Worm (Caenorhabditis elegans): Measurements from ENCODE around the gene Y24F12A.1.

Y24F12A.1 gene

ce11 chrIV:11625482-11625881 is 20.4 kb downstream of the Y24F12A.1 start, which contains the start of gene lys-5:
Gene lys-5 (minus strand): TSS chrIV:11625582.
- TF ChIP-seq fkh-10 (GFP tag; optimal IDR thresholded peaks at IDR 0.05) (no peak), elt-2 (tag; optimal IDR thresholded peaks at IDR 0.05) (peak; percentile 7)

- TF ChIP-seq egl-5 (tag; optimal IDR thresholded peaks at IDR 0.05) (no peak), elt-2 (tag; optimal IDR thresholded peaks at IDR 0.05) (peak; percentile 7), fkh-10 (GFP tag; optimal IDR thresholded peaks at IDR 0.05) (no peak), ztf-11 (tag; optimal IDR thresholded peaks at IDR 0.05) (no peak), nhr-76 (tag; optimal IDR thresholded peaks at IDR 0.05) (no peak), ceh-28 (tag; optimal IDR thresholded peaks at IDR 0.05) (no peak), nhr-28 (tag; optimal IDR thresholded peaks at IDR 0.05) (no peak), daf-12 (tag; optimal IDR thresholded peaks at IDR 0.05) (no peak), nfya-1 (tag; optimal IDR thresholded peaks at IDR 0.05; ENCODE audit: insufficient read depth) (no peak), pqm-1 (tag; optimal IDR thresholded peaks at IDR 0.05) (peak; percentile 29)
Observed at ce11 chrIV:11627847-11628246, 22.8 kb downstream of the Y24F12A.1 start, which contains the start of gene lys-6. Gene lys-6 (minus strand): TSS chrIV:11627947.

- TF ChIP-seq pha-4 (tag; optimal IDR thresholded peaks at IDR 0.05), result no peak
Observed at ce11 chrIV:11631750-11632149, 26.7 kb downstream of the Y24F12A.1 start, which contains the start of gene F58B3.4. Gene F58B3.4 (minus strand): TSS chrIV:11631850.

ce11 chrIV:11635437-11636408 is 30.7 kb downstream of the Y24F12A.1 start, which contains the start of gene mars-1:
Gene mars-1 (minus strand): TSS chrIV:11635487.
- no peak for TF ChIP-seq zag-1 (tag; optimal IDR thresholded peaks at IDR 0.05)
- peak; percentile 58 for TF ChIP-seq nfya-1 (tag; optimal IDR thresholded peaks at IDR 0.05; ENCODE audit: insufficient read depth)
- no peak for TF ChIP-seq eor-1 (tag; optimal IDR thresholded peaks at IDR 0.05)
- peak; percentile 18 for TF ChIP-seq snpc-4 (tag; optimal IDR thresholded peaks at IDR 0.05)
- no peak for TF ChIP-seq egl-27 (tag; optimal IDR thresholded peaks at IDR 0.05)
- no peak for TF ChIP-seq nhr-28 (tag; optimal IDR thresholded peaks at IDR 0.05)
- peak; percentile 80 for TF ChIP-seq lin-15B (tag; optimal IDR thresholded peaks at IDR 0.05)
- peak; percentile 10 for TF ChIP-seq hmg-11 (tag; optimal IDR thresholded peaks at IDR 0.05)
- TF ChIP-seq nhr-25 (tag; optimal IDR thresholded peaks at IDR 0.05), result peak; percentile 61
- peak; percentile 25 for TF ChIP-seq fkh-10 (GFP tag; optimal IDR thresholded peaks at IDR 0.05)
- TF ChIP-seq nhr-43 (tag; optimal IDR thresholded peaks at IDR 0.05; ENCODE audit: poor library complexity, severe bottlenecking), result peak; percentile 31
- TF ChIP-seq elt-2 (tag; optimal IDR thresholded peaks at IDR 0.05), result peak; percentile 32
- TF ChIP-seq nhr-11 (tag; optimal IDR thresholded peaks at IDR 0.05), result peak; percentile 34
- peak; percentile 56 for TF ChIP-seq nhr-23 (tag; optimal IDR thresholded peaks at IDR 0.05)
- TF ChIP-seq lsy-12 (tag; optimal IDR thresholded peaks at IDR 0.05), result peak; percentile 22
- TF ChIP-seq pha-4 (tag; optimal IDR thresholded peaks at IDR 0.05), result peak; percentile 76
- no peak for TF ChIP-seq aly-2 (tag; optimal IDR thresholded peaks at IDR 0.05)
- TF ChIP-seq mdl-1 (tag; optimal IDR thresholded peaks at IDR 0.05), result no peak
- peak; percentile 39 for TF ChIP-seq skn-1 (tag; optimal IDR thresholded peaks at IDR 0.05)

- no peak for TF ChIP-seq ceh-82 (tag; optimal IDR thresholded peaks at IDR 0.05)
- no peak for TF ChIP-seq nhr-237 (tag; optimal IDR thresholded peaks at IDR 0.05)
- TF ChIP-seq daf-12 (tag; optimal IDR thresholded peaks at IDR 0.05), result no peak
- peak; percentile 8 for TF ChIP-seq nfya-1 (tag; optimal IDR thresholded peaks at IDR 0.05; ENCODE audit: insufficient read depth)
- TF ChIP-seq zag-1 (tag; optimal IDR thresholded peaks at IDR 0.05), result no peak
- no peak for TF ChIP-seq ama-1 (optimal IDR thresholded peaks at IDR 0.05)
- TF ChIP-seq elt-2 (tag; optimal IDR thresholded peaks at IDR 0.05), result peak; percentile 7
- peak; percentile 40 for TF ChIP-seq nhr-23 (tag; optimal IDR thresholded peaks at IDR 0.05)
Observed at ce11 chrIV:11636409-11636723, 31.3 kb downstream of the Y24F12A.1 start, which contains the start of gene F58B3.6. Gene F58B3.6 (plus strand): TSS chrIV:11636648.

ce11 chrIV:11638016-11638415 is 33.0 kb downstream of the Y24F12A.1 start, which contains the start of gene rbm-17:
Gene rbm-17 (plus strand): TSS chrIV:11638316.
- no peak for TF ChIP-seq ama-1 (optimal IDR thresholded peaks at IDR 0.05)
- no peak for TF ChIP-seq ceh-16 (tag; optimal IDR thresholded peaks at IDR 0.05)
- no peak for TF ChIP-seq nhr-43 (tag; optimal IDR thresholded peaks at IDR 0.05; ENCODE audit: poor library complexity, severe bottlenecking)
- TF ChIP-seq elt-1 (tag; optimal IDR thresholded peaks at IDR 0.05), result no peak
- no peak for TF ChIP-seq lin-15B (tag; optimal IDR thresholded peaks at IDR 0.05)
- no peak for TF ChIP-seq R02D3.7 (tag; optimal IDR thresholded peaks at IDR 0.05)
